Worm (Caenorhabditis elegans) whole organism, young adult: ENCODE data around the gene F22E5.1.

Experiments
- B0019.2 ChIP-seq: fragments of 200-800 bp; sonication (Bioruptor generic); conservative IDR thresholded peaks from 2 replicates; pipeline ENCODE4 v1.3.6; 2022; ENCODE audit warnings: missing genetic modification reagents, missing genetic modification characterization, missing compliant biosample characterization
- B0035.1 ChIP-seq: sonication (generic microtip); optimal IDR thresholded peaks from 2 replicates; lab custom pipeline; 2016; ENCODE audit warnings: missing genetic modification characterization, mild to moderate bottlenecking, missing compliant biosample characterization, missing genotype, missing genetic modification reagents
- B0261.1 ChIP-seq: sonication (generic microtip); optimal IDR thresholded peaks from 2 replicates; lab custom pipeline; 2016; ENCODE audit warnings: mild to moderate bottlenecking, missing genetic modification characterization, moderate library complexity, missing compliant biosample characterization
- C06A6.2 ChIP-seq: fragments of 200-800 bp; sonication (Bioruptor generic); conservative IDR thresholded peaks from 2 replicates; pipeline ENCODE4 v1.3.6; 2022; ENCODE audit warnings: missing genetic modification characterization, missing compliant biosample characterization
- C17E4.6 ChIP-seq: fragments of 200-800 bp; sonication (Bioruptor generic); IDR thresholded peaks from 2 replicates; pipeline ENCODE4 v1.3.6; 2022; ENCODE audit warnings: missing genetic modification reagents, missing genetic modification characterization, missing compliant biosample characterization
- D2030.7 ChIP-seq: fragments of 200-800 bp; sonication (Bioruptor generic); IDR thresholded peaks from 2 replicates; pipeline ENCODE4 v1.3.6; 2022; ENCODE audit warnings: missing genetic modification reagents, missing genetic modification characterization, missing compliant biosample characterization
- F23B12.7 ChIP-seq: sonication (generic microtip); optimal IDR thresholded peaks from 2 replicates; lab custom pipeline; 2017; ENCODE audit warnings: missing genetic modification characterization, mild to moderate bottlenecking, missing compliant biosample characterization, antibody characterized with exemption, moderate library complexity; ENCODE audit not compliant: insufficient read depth
- F33H1.4 ChIP-seq: fragments of 200-800 bp; sonication (Bioruptor generic); IDR thresholded peaks from 2 replicates; pipeline ENCODE4 v1.3.6; 2022; ENCODE audit warnings: missing genetic modification reagents, missing genetic modification characterization, missing compliant biosample characterization
- F39B2.1 ChIP-seq: fragments of 200-800 bp; sonication (Bioruptor generic); IDR thresholded peaks from 2 replicates; pipeline ENCODE4 v1.3.6; 2022; ENCODE audit warnings: missing genetic modification reagents, missing genetic modification characterization, missing compliant biosample characterization
- T07F8.4 ChIP-seq: sonication (generic microtip); optimal IDR thresholded peaks from 2 replicates; lab custom pipeline; 2016; ENCODE audit warnings: mild to moderate bottlenecking, missing genetic modification characterization, moderate library complexity, missing compliant biosample characterization
- T26A5.8 ChIP-seq: sonication (generic microtip); optimal IDR thresholded peaks from 2 replicates; lab custom pipeline; 2016; ENCODE audit warnings: missing genetic modification characterization, missing compliant biosample characterization
- Y53G8AR.9 ChIP-seq: fragments of 200-800 bp; sonication (Bioruptor generic); conservative IDR thresholded peaks from 2 replicates; pipeline ENCODE4 v1.3.6; 2022; ENCODE audit warnings: missing genetic modification reagents, missing genetic modification characterization, missing compliant biosample characterization
- Y56A3A.18 ChIP-seq: fragments of 200-800 bp; sonication (Bioruptor generic); IDR thresholded peaks from 2 replicates; pipeline ENCODE4 v1.3.6; 2022; ENCODE audit warnings: missing genetic modification reagents, missing genetic modification characterization, missing compliant biosample characterization
- ama-1 ChIP-seq, 3 experiments: fragments of 150-350 bp in 1 of 3; sonication (generic microtip) in 2 of 3; optimal IDR thresholded peaks; 2 replicates each; lab custom pipeline; 2014 to 2018; ENCODE audit warnings: missing biosample characterization in 2 of 3, missing genetic modification characterization in 2 of 3, missing genetic modification reagents in 2 of 3
- attf-6 ChIP-seq: fragments of 200-800 bp; sonication (Bioruptor generic); IDR thresholded peaks from 2 replicates; pipeline ENCODE4 v1.3.6; 2022; ENCODE audit warnings: missing genetic modification reagents, missing genetic modification characterization, missing compliant biosample characterization
- bed-1 ChIP-seq: fragments of 200-800 bp; sonication (Bioruptor generic); IDR thresholded peaks from 2 replicates; pipeline ENCODE4 v1.3.6; 2022; ENCODE audit warnings: missing genetic modification reagents, missing genetic modification characterization, missing compliant biosample characterization
- ceh-40 ChIP-seq: fragments of 200-800 bp; sonication (Bioruptor generic); IDR thresholded peaks from 2 replicates; pipeline ENCODE4 v1.3.6; 2022; ENCODE audit warnings: missing genetic modification characterization, missing compliant biosample characterization
- ceh-58 ChIP-seq: fragments of 200-800 bp; sonication (Bioruptor generic); IDR thresholded peaks from 2 replicates; pipeline ENCODE4 v1.3.6; 2022; ENCODE audit warnings: missing genetic modification characterization, missing compliant biosample characterization
- die-1 ChIP-seq: sonication (generic microtip); optimal IDR thresholded peaks from 2 replicates; lab custom pipeline; 2016; ENCODE audit warnings: missing genotype, mild to moderate bottlenecking, missing genetic modification characterization, missing compliant biosample characterization
- dox-1 ChIP-seq: fragments of 200-800 bp; sonication (Bioruptor generic); IDR thresholded peaks from 2 replicates; pipeline ENCODE4 v1.3.6; 2022; ENCODE audit warnings: missing genetic modification reagents, missing genetic modification characterization, missing compliant biosample characterization
- dpl-1 ChIP-seq: fragments of 150-350 bp; optimal IDR thresholded peaks from 2 replicates; lab custom pipeline; 2014; ENCODE audit warnings: missing biosample characterization, missing genetic modification reagents, missing genetic modification characterization
- efl-1 ChIP-seq: fragments of 150-350 bp; optimal IDR thresholded peaks from 2 replicates; lab custom pipeline; 2014; ENCODE audit warnings: missing biosample characterization, missing genetic modification reagents, missing genetic modification characterization
- egl-44 ChIP-seq: fragments of 200-800 bp; sonication (Bioruptor generic); IDR thresholded peaks from 2 replicates; pipeline ENCODE4 v1.3.6; 2022; ENCODE audit warnings: missing genetic modification reagents, missing genetic modification characterization, missing compliant biosample characterization
- ekl-4 ChIP-seq: fragments of 200-800 bp; sonication (Bioruptor generic); IDR thresholded peaks from 2 replicates; pipeline ENCODE4 v1.3.6; 2022; ENCODE audit warnings: missing genetic modification reagents, missing genetic modification characterization, missing compliant biosample characterization
- gei-17 ChIP-seq: fragments of 200-800 bp; sonication (Bioruptor generic); optimal IDR thresholded peaks from 2 replicates; lab custom pipeline; 2018; ENCODE audit warnings: mild to moderate bottlenecking, missing genetic modification characterization, missing compliant biosample characterization
- him-1 ChIP-seq: sonication (generic microtip); optimal IDR thresholded peaks from 2 replicates; lab custom pipeline; 2016; ENCODE audit warnings: missing genotype, missing genetic modification reagents, missing genetic modification characterization, missing compliant biosample characterization
- hlh-12 ChIP-seq: sonication (generic microtip); optimal IDR thresholded peaks from 2 replicates; lab custom pipeline; 2016; ENCODE audit warnings: missing genetic modification characterization, missing compliant biosample characterization
- hmg-1.2 ChIP-seq: fragments of 200-800 bp; sonication (Bioruptor generic); IDR thresholded peaks from 2 replicates; pipeline ENCODE4 v1.3.6; 2022; ENCODE audit warnings: missing genetic modification reagents, missing genetic modification characterization, missing compliant biosample characterization
- hmg-20 ChIP-seq: fragments of 200-800 bp; sonication (Bioruptor generic); IDR thresholded peaks from 2 replicates; pipeline ENCODE4 v1.3.6; 2022; ENCODE audit warnings: missing genetic modification reagents, missing genetic modification characterization, missing compliant biosample characterization
- lin-35 ChIP-seq, 3 experiments: fragments of 150-350 bp in 2 of 3; sonication (generic microtip) in 1 of 3; optimal IDR thresholded peaks; 2 replicates each; lab custom pipeline; 2014 to 2018; ENCODE audit warnings: missing biosample characterization in 3 of 3, missing genetic modification characterization in 3 of 3, missing genetic modification reagents in 3 of 3
- lsy-27 ChIP-seq: sonication (generic microtip); optimal IDR thresholded peaks from 2 replicates; lab custom pipeline; 2017; ENCODE audit warnings: missing genetic modification characterization, mild to moderate bottlenecking, missing compliant biosample characterization, antibody characterized with exemption, missing genotype, borderline replicate concordance; ENCODE audit not compliant: insufficient read depth
- madf-3 ChIP-seq: fragments of 200-800 bp; sonication (Bioruptor generic); IDR thresholded peaks from 2 replicates; pipeline ENCODE4 v1.3.6; 2022; ENCODE audit warnings: missing genetic modification reagents, missing genetic modification characterization, missing compliant biosample characterization
- mcd-1 ChIP-seq: fragments of 200-800 bp; sonication (Bioruptor generic); IDR thresholded peaks from 2 replicates; pipeline ENCODE4 v1.3.6; 2022; ENCODE audit warnings: missing genetic modification reagents, missing genetic modification characterization, missing compliant biosample characterization
- mxl-1 ChIP-seq: sonication (generic microtip); optimal IDR thresholded peaks from 2 replicates; lab custom pipeline; 2016; ENCODE audit warnings: missing genetic modification characterization, missing compliant biosample characterization
- nhr-80 ChIP-seq: sonication (generic microtip); optimal IDR thresholded peaks from 2 replicates; lab custom pipeline; 2016; ENCODE audit warnings: missing genetic modification characterization, missing compliant biosample characterization
- snpc-1.1 ChIP-seq: sonication (generic microtip); optimal IDR thresholded peaks from 2 replicates; lab custom pipeline; 2017; ENCODE audit warnings: missing genetic modification characterization, mild to moderate bottlenecking, missing compliant biosample characterization, antibody characterized with exemption, moderate library complexity, missing genotype, missing genetic modification reagents; ENCODE audit not compliant: insufficient read depth
- snpc-4 ChIP-seq, 5 experiments: fragments of 150-350 bp in 1 of 5; sonication (generic microtip) in 4 of 5; optimal IDR thresholded peaks; 2 replicates each; lab custom pipeline; 2014 to 2018; ENCODE audit warnings: missing genetic modification characterization in 5 of 5, missing biosample characterization in 3 of 5, antibody characterized with exemption in 2 of 5, mild to moderate bottlenecking in 2 of 5, missing compliant biosample characterization in 2 of 5, missing genotype in 2 of 5, moderate library complexity in 2 of 5, missing genetic modification reagents in 1 of 5
- somi-1 ChIP-seq: fragments of 200-800 bp; sonication (Bioruptor generic); optimal IDR thresholded peaks from 2 replicates; lab custom pipeline; 2018; ENCODE audit warnings: mild to moderate bottlenecking, missing genetic modification characterization, missing compliant biosample characterization
- sptf-2 ChIP-seq: fragments of 200-800 bp; sonication (Bioruptor generic); optimal IDR thresholded peaks from 2 replicates; lab custom pipeline; 2018; ENCODE audit warnings: mild to moderate bottlenecking, missing genetic modification characterization, missing compliant biosample characterization
- tbx-9 ChIP-seq: sonication (generic microtip); optimal IDR thresholded peaks from 2 replicates; lab custom pipeline; 2016; ENCODE audit warnings: borderline replicate concordance, missing genetic modification characterization, inconsistent platforms, missing compliant biosample characterization
- tlf-1 ChIP-seq: fragments of 200-800 bp; sonication (Bioruptor generic); optimal IDR thresholded peaks from 2 replicates; lab custom pipeline; 2018; ENCODE audit warnings: mild to moderate bottlenecking, missing genetic modification characterization, missing compliant biosample characterization
- zfh-2 ChIP-seq: fragments of 200-800 bp; sonication (Bioruptor generic); conservative IDR thresholded peaks from 2 replicates; pipeline ENCODE4 v1.3.6; 2022; ENCODE audit warnings: missing genetic modification reagents, missing genetic modification characterization, missing compliant biosample characterization
- ztf-18 ChIP-seq: sonication (generic microtip); optimal IDR thresholded peaks from 2 replicates; lab custom pipeline; 2016; ENCODE audit warnings: missing genotype, mild to moderate bottlenecking, missing genetic modification characterization, missing compliant biosample characterization
- ztf-22 ChIP-seq: fragments of 200-800 bp; sonication (Bioruptor generic); optimal IDR thresholded peaks from 2 replicates; lab custom pipeline; 2018; ENCODE audit warnings: mild to moderate bottlenecking, missing genetic modification characterization, moderate library complexity, missing compliant biosample characterization
- ztf-26 ChIP-seq: sonication (generic microtip); optimal IDR thresholded peaks from 2 replicates; lab custom pipeline; 2017; ENCODE audit warnings: missing genetic modification characterization, missing compliant biosample characterization
- ztf-3 ChIP-seq: fragments of 200-800 bp; sonication (Bioruptor generic); optimal IDR thresholded peaks from 2 replicates; lab custom pipeline; 2018; ENCODE audit warnings: mild to moderate bottlenecking, missing genetic modification characterization, missing compliant biosample characterization
- ztf-6 ChIP-seq: fragments of 200-800 bp; sonication (Bioruptor generic); IDR thresholded peaks from 2 replicates; pipeline ENCODE4 v1.3.6; 2022; ENCODE audit warnings: missing genetic modification reagents, missing genetic modification characterization, missing compliant biosample characterization

F22E5.1 gene

ce11 chrII:2677534-2678168 lies 4.1 kb downstream of the F22E5.1 start, which contains the start of gene F22E5.17 (continued):
- TF ChIP-seq hmg-1.2 (GFP tag; lab: Robert Waterston, UW): no peak
- no peak for TF ChIP-seq ztf-6 (GFP tag; lab: Robert Waterston, UW)
- no peak for TF ChIP-seq tlf-1 (GFP tag; lab: Kevin White, UChicago)
- TF ChIP-seq lin-35 (GFP tag; optimal IDR thresholded peaks at IDR 0.05; lab: Kevin White, UChicago): no peak
- TF ChIP-seq gei-17 (GFP tag; lab: Kevin White, UChicago): no peak
- TF ChIP-seq him-1 (tag; lab: Kevin White, UChicago): no peak
- TF ChIP-seq Y53G8AR.9: no peak
- TF ChIP-seq nhr-80 (tag; lab: Kevin White, UChicago): peak; percentile 84
- TF ChIP-seq D2030.7: no peak
- TF ChIP-seq attf-6: no peak
- TF ChIP-seq snpc-1.1 (tag; lab: Kevin White, UChicago): no peak
- TF ChIP-seq ama-1 (optimal IDR thresholded peaks at IDR 0.05; lab: Kevin White, UChicago): no peak
- no peak for TF ChIP-seq ama-1 (GFP tag; optimal IDR thresholded peaks at IDR 0.05; lab: Kevin White, UChicago)
- no peak for TF ChIP-seq die-1
- no peak for TF ChIP-seq zfh-2 (GFP tag; lab: Robert Waterston, UW)
- TF ChIP-seq tbx-9 (tag; lab: Kevin White, UChicago): no peak
- no peak for TF ChIP-seq T26A5.8 (tag; lab: Kevin White, UChicago)
- TF ChIP-seq ceh-40 (GFP tag; lab: Robert Waterston, UW): no peak
- no peak for TF ChIP-seq T07F8.4 (tag; lab: Kevin White, UChicago)
- TF ChIP-seq somi-1 (GFP tag; lab: Kevin White, UChicago): no peak
- TF ChIP-seq snpc-4 (GFP tag; optimal IDR thresholded peaks at IDR 0.05; lab: Kevin White, UChicago): no peak
- TF ChIP-seq snpc-4 (tag; optimal IDR thresholded peaks at IDR 0.05; lab: Kevin White, UChicago): peak in 1 of 4 experiments; percentile 36
- TF ChIP-seq ztf-22 (GFP tag; lab: Kevin White, UChicago): no peak
- TF ChIP-seq mcd-1: no peak
- 0 out of 2 replicates have a peak, but pooled peaks have one; percentile 17 for TF ChIP-seq dox-1 (GFP tag; lab: Robert Waterston, UW)
- no peak for TF ChIP-seq hmg-20 (GFP tag; lab: Robert Waterston, UW)
- no peak for TF ChIP-seq bed-1 (GFP tag; lab: Robert Waterston, UW)
- no peak for TF ChIP-seq Y56A3A.18
- no peak for TF ChIP-seq ztf-18 (tag; lab: Kevin White, UChicago)
- TF ChIP-seq ztf-26: no peak
- no peak for TF ChIP-seq F39B2.1 (GFP tag; lab: Robert Waterston, UW)
- TF ChIP-seq efl-1 (GFP tag; lab: Kevin White, UChicago): peak; percentile 63
- no peak for TF ChIP-seq B0019.2 (GFP tag; lab: Robert Waterston, UW)
- TF ChIP-seq dpl-1 (GFP tag; lab: Kevin White, UChicago): no peak
- no peak for TF ChIP-seq F33H1.4 (GFP tag; lab: Robert Waterston, UW)
- TF ChIP-seq mxl-1 (tag; lab: Kevin White, UChicago): no peak
- no peak for TF ChIP-seq F23B12.7 (tag; lab: Kevin White, UChicago)
- no peak for TF ChIP-seq madf-3 (GFP tag; lab: Robert Waterston, UW)
- no peak for TF ChIP-seq ztf-3 (GFP tag; lab: Kevin White, UChicago)
- no peak for TF ChIP-seq C06A6.2
- TF ChIP-seq egl-44 (GFP tag; lab: Robert Waterston, UW): no peak
- TF ChIP-seq sptf-2 (GFP tag; lab: Kevin White, UChicago): no peak
- TF ChIP-seq hlh-12 (tag; lab: Kevin White, UChicago): no peak
- TF ChIP-seq ekl-4: 0 out of 2 replicates have a peak, but pooled peaks have one; percentile 10
- no peak for TF ChIP-seq C17E4.6 (GFP tag; lab: Robert Waterston, UW)
- no peak for TF ChIP-seq ceh-58 (GFP tag; lab: Robert Waterston, UW)
- no peak for TF ChIP-seq lsy-27 (tag; lab: Kevin White, UChicago)
- TF ChIP-seq B0035.1: no peak
- TF ChIP-seq B0261.1 (tag; lab: Kevin White, UChicago): no peak
